Worm (Caenorhabditis elegans): ENCODE data around the gene sod-1.

sod-1 gene

ce11 chrII:6934729-6935128 is 39.0 kb downstream of the sod-1 start:
- TF ChIP-seq ceh-13 (GFP tag; optimal IDR thresholded peaks at IDR 0.05) (no peak), ceh-36 (tag; optimal IDR thresholded peaks at IDR 0.05) (no peak), hmg-4 (GFP tag; optimal IDR thresholded peaks at IDR 0.05) (no peak), hnd-1 (tag; optimal IDR thresholded peaks at IDR 0.05) (no peak), hmbx-1 (tag; optimal IDR thresholded peaks at IDR 0.05) (no peak), sea-1 (GFP tag; conservative IDR thresholded peaks at IDR 0.05) (no peak), flt-1 (GFP tag; IDR thresholded peaks at IDR 0.05) (no peak), F13C5.2 (tag; optimal IDR thresholded peaks at IDR 0.05) (no peak), ets-7 (tag; optimal IDR thresholded peaks at IDR 0.05) (no peak), B0310.2 (tag; optimal IDR thresholded peaks at IDR 0.05) (no peak), aly-1 (tag; optimal IDR thresholded peaks at IDR 0.05) (no peak), ama-1 (optimal IDR thresholded peaks at IDR 0.05) (no peak), scrt-1 (GFP tag; IDR thresholded peaks at IDR 0.05) (no peak), pes-1 (GFP tag; IDR thresholded peaks at IDR 0.05) (no peak), tra-4 (tag; optimal IDR thresholded peaks at IDR 0.05) (no peak)

DNA sequence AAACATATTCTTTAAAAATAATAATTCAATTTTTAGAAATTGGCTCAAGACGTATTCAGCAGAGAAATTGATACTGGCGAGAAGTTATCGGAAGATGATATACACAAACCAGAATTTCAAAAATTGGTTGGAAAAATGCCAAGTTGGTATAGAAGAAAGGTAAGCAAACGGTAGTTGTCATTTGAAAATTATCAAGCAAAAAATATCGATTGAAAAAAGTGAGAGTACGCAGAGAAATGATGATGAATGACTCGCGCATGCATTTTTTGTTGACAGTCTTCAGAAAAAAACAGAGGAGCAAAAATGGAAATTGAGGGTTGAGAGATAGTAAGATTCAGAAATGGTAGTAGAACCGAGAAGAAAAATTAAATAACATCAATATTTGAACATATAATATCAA is 40.7 kb downstream of the sod-1 start:
- TF ChIP-seq F13C5.2 (tag; optimal IDR thresholded peaks at IDR 0.05) (no peak), hmg-4 (GFP tag; optimal IDR thresholded peaks at IDR 0.05) (no peak), sea-1 (GFP tag; conservative IDR thresholded peaks at IDR 0.05) (no peak), B0310.2 (tag; optimal IDR thresholded peaks at IDR 0.05) (no peak), tbx-37 (GFP tag; conservative IDR thresholded peaks at IDR 0.05) (no peak), flt-1 (GFP tag; IDR thresholded peaks at IDR 0.05) (no peak), hnd-1 (tag; optimal IDR thresholded peaks at IDR 0.05) (no peak), pes-1 (GFP tag; IDR thresholded peaks at IDR 0.05) (no peak), scrt-1 (GFP tag; IDR thresholded peaks at IDR 0.05) (no peak), ceh-13 (GFP tag; optimal IDR thresholded peaks at IDR 0.05) (no peak), ets-7 (tag; optimal IDR thresholded peaks at IDR 0.05) (no peak), ama-1 (optimal IDR thresholded peaks at IDR 0.05) (no peak), tbx-11 (GFP tag; IDR thresholded peaks at IDR 0.05) (no peak), hmbx-1 (tag; optimal IDR thresholded peaks at IDR 0.05) (no peak), tra-4 (tag; optimal IDR thresholded peaks at IDR 0.05) (no peak), ceh-36 (tag; optimal IDR thresholded peaks at IDR 0.05) (no peak), aly-1 (tag; optimal IDR thresholded peaks at IDR 0.05) (no peak)

- TF ChIP-seq aly-1 (tag; optimal IDR thresholded peaks at IDR 0.05) = no peak
- no peak for TF ChIP-seq flt-1 (GFP tag; IDR thresholded peaks at IDR 0.05)
- TF ChIP-seq ceh-13 (GFP tag; optimal IDR thresholded peaks at IDR 0.05) = no peak
- no peak for TF ChIP-seq pes-1 (GFP tag; IDR thresholded peaks at IDR 0.05)
- TF ChIP-seq hmg-4 (GFP tag; optimal IDR thresholded peaks at IDR 0.05) = no peak
- TF ChIP-seq ets-7 (tag; optimal IDR thresholded peaks at IDR 0.05) = no peak
- TF ChIP-seq F13C5.2 (tag; optimal IDR thresholded peaks at IDR 0.05) = no peak
- no peak for TF ChIP-seq B0310.2 (tag; optimal IDR thresholded peaks at IDR 0.05)
- TF ChIP-seq ama-1 (optimal IDR thresholded peaks at IDR 0.05) = no peak
- no peak for TF ChIP-seq tbx-11 (GFP tag; IDR thresholded peaks at IDR 0.05)
- TF ChIP-seq sea-1 (GFP tag; conservative IDR thresholded peaks at IDR 0.05) = no peak
- TF ChIP-seq tbx-37 (GFP tag; conservative IDR thresholded peaks at IDR 0.05) = no peak
- no peak for TF ChIP-seq ceh-36 (tag; optimal IDR thresholded peaks at IDR 0.05)
- no peak for TF ChIP-seq tra-4 (tag; optimal IDR thresholded peaks at IDR 0.05)
Observed at ce11 chrII:6930072-6930471, 43.6 kb downstream of the sod-1 start.

DNA sequence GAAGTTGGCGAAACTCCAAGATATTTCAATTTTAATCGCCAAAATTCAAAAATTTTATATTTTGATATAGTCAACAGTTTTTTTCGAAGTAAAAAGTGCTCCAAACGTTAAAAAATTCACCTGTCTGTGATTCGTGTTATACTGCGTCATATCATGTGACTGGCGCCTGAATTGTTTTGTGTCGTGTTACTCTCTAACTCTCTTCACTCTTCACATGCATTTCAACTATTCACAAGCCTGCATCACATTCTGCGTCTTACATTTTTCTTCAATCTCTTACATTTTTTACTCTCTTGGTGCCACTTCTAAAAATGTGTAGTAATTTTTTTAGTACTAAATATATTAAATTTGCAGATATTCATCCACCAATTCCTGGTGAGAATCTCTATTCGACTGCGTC is 45.3 kb downstream of the sod-1 start, which contains the start of gene flcn-1:
flcn-1 (plus strand) TSS at position 348 of the 400 bp plus-strand sequence.
- TF ChIP-seq ets-7 (tag; optimal IDR thresholded peaks at IDR 0.05) (no peak), flt-1 (GFP tag; IDR thresholded peaks at IDR 0.05) (no peak), ceh-13 (GFP tag; optimal IDR thresholded peaks at IDR 0.05) (no peak), F13C5.2 (tag; optimal IDR thresholded peaks at IDR 0.05) (no peak), ama-1 (optimal IDR thresholded peaks at IDR 0.05) (no peak)

DNA sequence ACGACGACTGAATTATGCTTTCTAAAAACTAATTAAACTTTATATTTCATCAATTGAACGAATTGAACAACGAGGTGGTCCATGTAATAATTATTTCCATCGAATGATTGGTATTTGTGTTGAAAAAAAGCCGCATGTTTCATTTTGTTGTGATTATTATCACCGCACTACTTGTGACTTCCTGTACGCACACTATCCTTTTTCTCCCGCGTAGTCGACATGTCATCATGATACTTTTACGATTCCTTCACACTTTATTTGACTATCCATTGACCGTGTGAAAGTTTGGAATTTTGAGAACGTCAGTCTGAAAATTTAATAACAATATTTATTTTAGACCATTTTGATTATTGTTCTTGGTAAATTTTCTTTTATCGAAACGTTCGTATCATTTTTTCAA is 46.1 kb downstream of the sod-1 start, which contains the start of gene F22D3.4:
F22D3.4 (minus strand) TSS at position 1 of the 400 bp plus-strand sequence.
- TF ChIP-seq sea-1 (GFP tag; conservative IDR thresholded peaks at IDR 0.05) = no peak
- TF ChIP-seq aly-1 (tag; optimal IDR thresholded peaks at IDR 0.05) = no peak
- TF ChIP-seq hnd-1 (tag; optimal IDR thresholded peaks at IDR 0.05) = no peak
- no peak for TF ChIP-seq hmg-4 (GFP tag; optimal IDR thresholded peaks at IDR 0.05)
- TF ChIP-seq ceh-13 (GFP tag; optimal IDR thresholded peaks at IDR 0.05) = no peak
- no peak for TF ChIP-seq flt-1 (GFP tag; IDR thresholded peaks at IDR 0.05)
- no peak for TF ChIP-seq hmbx-1 (tag; optimal IDR thresholded peaks at IDR 0.05)
- no peak for TF ChIP-seq ceh-36 (tag; optimal IDR thresholded peaks at IDR 0.05)
- no peak for TF ChIP-seq ama-1 (optimal IDR thresholded peaks at IDR 0.05)
- no peak for TF ChIP-seq ets-7 (tag; optimal IDR thresholded peaks at IDR 0.05)
- no peak for TF ChIP-seq B0310.2 (tag; optimal IDR thresholded peaks at IDR 0.05)
- no peak for TF ChIP-seq tbx-37 (GFP tag; conservative IDR thresholded peaks at IDR 0.05)
- no peak for TF ChIP-seq F13C5.2 (tag; optimal IDR thresholded peaks at IDR 0.05)
- no peak for TF ChIP-seq scrt-1 (GFP tag; IDR thresholded peaks at IDR 0.05)
- TF ChIP-seq pes-1 (GFP tag; IDR thresholded peaks at IDR 0.05) = no peak
- no peak for TF ChIP-seq tbx-11 (GFP tag; IDR thresholded peaks at IDR 0.05)
- no peak for TF ChIP-seq tra-4 (tag; optimal IDR thresholded peaks at IDR 0.05)

ce11 chrII:6927034-6927433 is 46.7 kb downstream of the sod-1 start:
- TF ChIP-seq B0310.2 (tag; optimal IDR thresholded peaks at IDR 0.05) (no peak), ets-7 (tag; optimal IDR thresholded peaks at IDR 0.05) (no peak)

DNA sequence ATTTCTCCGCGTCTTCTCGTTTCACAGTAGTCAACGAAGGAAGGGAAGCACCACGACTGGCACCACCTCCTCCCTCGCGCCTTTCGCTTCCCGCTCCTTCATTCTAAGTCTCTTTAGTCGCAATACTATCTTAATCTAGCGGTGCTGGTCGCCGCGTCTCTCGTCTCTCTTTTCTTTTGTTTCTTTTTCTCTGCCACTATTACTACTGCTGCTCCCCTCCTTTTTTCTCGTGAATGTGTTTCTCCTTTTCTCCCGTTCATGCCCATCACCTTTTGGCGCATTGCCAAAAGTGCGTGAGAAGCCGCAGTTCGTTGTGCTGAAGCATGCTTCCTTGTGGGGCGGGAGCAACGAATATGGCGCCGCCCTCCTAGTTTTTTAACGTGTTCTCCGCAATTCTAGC is 47.2 kb downstream of the sod-1 start:
- TF ChIP-seq flt-1 (GFP tag; IDR thresholded peaks at IDR 0.05) (no peak), ceh-13 (GFP tag; optimal IDR thresholded peaks at IDR 0.05) (no peak), ets-7 (tag; optimal IDR thresholded peaks at IDR 0.05) (no peak), tra-4 (tag; optimal IDR thresholded peaks at IDR 0.05) (no peak), tbx-37 (GFP tag; conservative IDR thresholded peaks at IDR 0.05) (no peak), sea-1 (GFP tag; conservative IDR thresholded peaks at IDR 0.05) (no peak), ceh-36 (tag; optimal IDR thresholded peaks at IDR 0.05) (no peak), hmbx-1 (tag; optimal IDR thresholded peaks at IDR 0.05) (no peak), tbx-11 (GFP tag; IDR thresholded peaks at IDR 0.05) (no peak), hnd-1 (tag; optimal IDR thresholded peaks at IDR 0.05) (no peak), F13C5.2 (tag; optimal IDR thresholded peaks at IDR 0.05) (no peak)

DNA sequence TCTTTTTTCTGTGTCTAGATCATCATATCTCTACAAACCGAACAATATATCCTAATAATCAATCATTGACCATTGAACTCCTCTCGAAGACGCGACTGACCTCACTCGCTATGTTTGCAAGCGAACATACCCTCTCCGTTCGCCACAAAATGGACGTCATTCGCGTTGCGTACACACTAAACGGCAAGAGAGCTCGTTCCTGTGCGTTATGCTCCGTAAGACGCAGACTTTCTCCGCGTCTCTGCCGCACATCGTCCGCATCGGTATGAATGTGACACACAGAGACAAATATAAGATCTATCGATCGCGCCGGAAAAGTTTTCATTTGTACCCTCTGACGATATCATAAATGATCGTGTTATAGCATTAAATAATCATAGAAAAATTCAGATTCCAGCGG is 47.6 kb downstream of the sod-1 start:
- no peak for TF ChIP-seq sea-1 (GFP tag; conservative IDR thresholded peaks at IDR 0.05)
- TF ChIP-seq ceh-13 (GFP tag; optimal IDR thresholded peaks at IDR 0.05) = no peak
- no peak for TF ChIP-seq ceh-36 (tag; optimal IDR thresholded peaks at IDR 0.05)
- no peak for TF ChIP-seq aly-1 (tag; optimal IDR thresholded peaks at IDR 0.05)
- TF ChIP-seq hnd-1 (tag; optimal IDR thresholded peaks at IDR 0.05) = no peak
- no peak for TF ChIP-seq F13C5.2 (tag; optimal IDR thresholded peaks at IDR 0.05)
- no peak for TF ChIP-seq pes-1 (GFP tag; IDR thresholded peaks at IDR 0.05)
- no peak for TF ChIP-seq hmg-4 (GFP tag; optimal IDR thresholded peaks at IDR 0.05)
- TF ChIP-seq hmbx-1 (tag; optimal IDR thresholded peaks at IDR 0.05) = no peak
- no peak for TF ChIP-seq B0310.2 (tag; optimal IDR thresholded peaks at IDR 0.05)
- TF ChIP-seq tra-4 (tag; optimal IDR thresholded peaks at IDR 0.05) = no peak

All from whole organism, early embryonic.